Fruit fly (Drosophila melanogaster) Kc167 (cell line): ENCODE results near the gene CG34273.

ENCODE experiments used
- Myc ChIP-seq: fragments of >200 bp; optimal IDR thresholded peaks from 2 replicates; lab custom pipeline; 2017; ENCODE audit warnings: missing external identifiers
- Sin3A ChIP-seq: fragments of >200 bp; optimal IDR thresholded peaks from 2 replicates; lab custom pipeline; 2018; ENCODE audit warnings: missing external identifiers
- h ChIP-seq: fragments of >200 bp; optimal IDR thresholded peaks from 3 replicates; lab custom pipeline; 2018; ENCODE audit warnings: missing external identifiers
- insv ChIP-seq: fragments of >200 bp; optimal IDR thresholded peaks from 3 replicates; lab custom pipeline; 2018; ENCODE audit warnings: missing external identifiers
- ttk ChIP-seq: sonication (Bioruptor generic); optimal IDR thresholded peaks from 2 replicates; lab custom pipeline; 2017; ENCODE audit warnings: missing external identifiers

dm6 chr3R:14520749-14521148 is 3.9 kb downstream of the CG34273 start, which contains the start of gene Cyp313a1:
- TF ChIP-seq h, result no peak
- no peak for TF ChIP-seq Sin3A
- no peak for TF ChIP-seq ttk (lab: Kevin White, UChicago)
- no peak for TF ChIP-seq insv
- TF ChIP-seq Myc, result no peak
